Fruit fly (Drosophila melanogaster) Kc167 (cell line): ENCODE data around the gene CG4972.

Experiments
- Myc ChIP-seq: fragments of >200 bp; optimal IDR thresholded peaks from 2 replicates; lab custom pipeline; 2017; ENCODE audit warnings: missing external identifiers
- Sin3A ChIP-seq: fragments of >200 bp; optimal IDR thresholded peaks from 2 replicates; lab custom pipeline; 2018; ENCODE audit warnings: missing external identifiers
- h ChIP-seq: fragments of >200 bp; optimal IDR thresholded peaks from 3 replicates; lab custom pipeline; 2018; ENCODE audit warnings: missing external identifiers
- insv ChIP-seq: fragments of >200 bp; optimal IDR thresholded peaks from 3 replicates; lab custom pipeline; 2018; ENCODE audit warnings: missing external identifiers
- psq ChIP-seq: fragments of >200 bp; optimal IDR thresholded peaks from 2 replicates; lab custom pipeline; 2017; ENCODE audit warnings: missing external identifiers
- ttk ChIP-seq: sonication (Bioruptor generic); optimal IDR thresholded peaks from 2 replicates; lab custom pipeline; 2017; ENCODE audit warnings: missing external identifiers

DNA sequence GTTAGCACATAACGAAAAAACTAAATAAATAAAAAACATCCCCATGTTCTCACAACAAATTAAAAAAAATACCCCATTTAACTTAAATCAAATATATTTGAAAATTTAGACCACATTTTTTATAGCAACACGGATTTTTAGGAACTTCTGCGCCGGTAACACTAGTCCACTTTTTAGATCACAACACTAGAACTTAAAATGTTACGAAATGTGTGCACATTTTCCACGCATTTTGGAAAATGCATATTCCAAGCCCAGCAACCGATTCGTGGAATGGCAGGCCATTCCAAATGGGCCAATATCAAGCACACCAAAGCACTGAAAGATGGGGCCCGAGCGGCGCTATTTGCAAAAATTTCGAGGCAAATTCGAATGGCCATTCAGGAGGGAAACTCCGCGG is 45.9 kb upstream of the CG4972 start, which contains the start of gene CG4957:
- TF ChIP-seq Myc = no peak
- TF ChIP-seq psq (lab: Kevin White, UChicago) = no peak
- TF ChIP-seq h (lab: Kevin White, UChicago) = no peak
- TF ChIP-seq ttk (lab: Kevin White, UChicago) = no peak
- TF ChIP-seq insv (lab: Kevin White, UChicago) = no peak
- no peak for TF ChIP-seq Sin3A
